Worm (Caenorhabditis elegans) whole organism, L4/young adult: Measurements from ENCODE around the gene act-2.

Source experiments
- W03F9.2 ChIP-seq: fragments of 150-350 bp; optimal IDR thresholded peaks from 2 replicates; lab custom pipeline; 2014; ENCODE audit warnings: missing biosample characterization, missing genetic modification characterization
- him-1 ChIP-seq: sonication (generic microtip); optimal IDR thresholded peaks from 2 replicates; lab custom pipeline; 2016; ENCODE audit warnings: missing genotype, missing genetic modification reagents, missing genetic modification characterization, missing compliant biosample characterization

ce11 chrV:11075209-11076027 lies 2.5 kb downstream of the act-2 start:
- TF ChIP-seq him-1 (tag; lab: Kevin White, UChicago) = no peak
- TF ChIP-seq W03F9.2 (tag; lab: Kevin White, UChicago) = no peak
